Fruit fly (Drosophila melanogaster): ENCODE results near the gene CG42788.

Gene CG42788

DNA sequence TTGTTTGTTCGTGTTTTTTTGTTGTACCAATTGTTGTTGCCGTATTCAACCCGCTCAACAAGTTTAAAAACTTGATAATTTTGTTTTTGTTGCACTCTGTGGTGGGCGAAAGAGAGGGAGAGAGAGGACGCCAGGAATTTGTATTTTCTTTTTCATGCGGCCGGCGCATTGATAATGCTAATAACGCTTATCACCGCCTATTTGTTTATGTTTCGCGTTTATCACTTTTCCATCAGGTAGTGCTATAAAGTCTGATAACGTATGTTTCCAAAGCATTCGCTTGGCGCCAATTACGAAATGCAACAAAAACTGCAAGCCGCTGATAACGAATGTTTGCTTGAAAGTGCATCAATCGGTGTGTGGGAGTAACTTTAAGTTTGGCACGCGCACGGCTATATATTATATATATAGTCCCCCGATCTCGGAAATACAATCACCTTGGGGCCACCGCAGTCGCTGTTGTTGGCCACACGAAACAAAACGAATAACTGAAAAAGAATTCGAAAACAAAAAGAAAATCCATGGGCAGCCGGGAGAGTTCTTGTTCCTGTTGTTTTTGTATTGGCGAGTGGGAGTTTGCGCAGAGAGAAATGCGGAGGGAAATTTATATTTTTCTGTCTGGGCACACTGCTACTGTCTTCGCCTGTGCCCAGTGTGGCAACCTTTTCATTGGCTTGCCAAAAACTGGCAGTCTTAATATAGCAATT is 15.5 kb upstream of the CG42788 start, which contains the start of gene Glys:
Glys (minus strand) TSS at position 494 of the 707 bp plus-strand sequence.
- TF ChIP-seq CG14710 (tag; optimal IDR thresholded peaks at IDR 0.05) (peak; percentile 34), CG4730 (GFP tag; IDR thresholded peaks at IDR 0.05) (no peak), CG34376 (GFP tag; optimal IDR thresholded peaks at IDR 0.05) (peak; percentile 32), trem (tag; optimal IDR thresholded peaks at IDR 0.05) (peak; percentile 28), CG11093 (GFP tag; IDR thresholded peaks at IDR 0.05) (no peak), CG1602 (GFP tag; optimal IDR thresholded peaks at IDR 0.05) (no peak), Neu2 (GFP tag; optimal IDR thresholded peaks at IDR 0.05; ENCODE audit: borderline replicate concordance) (no peak), HLH4C (GFP tag; IDR thresholded peaks at IDR 0.05; ENCODE audit: partially characterized antibody) (peak; percentile 40; the same call in 1 of the 3 replicates), exex (tag; optimal IDR thresholded peaks at IDR 0.05) (peak; percentile 67), Scr (GFP tag; IDR thresholded peaks at IDR 0.05; ENCODE audit: partially characterized antibody) (0 out of 2 replicates have a peak, but pooled peaks have one; percentile 39), unpg (GFP tag; optimal IDR thresholded peaks at IDR 0.05) (no peak), Dip3 (GFP tag; optimal IDR thresholded peaks at IDR 0.05) (peak; percentile 12), CG16863 (GFP tag; optimal IDR thresholded peaks at IDR 0.05) (no peak), Hand (GFP tag; optimal IDR thresholded peaks at IDR 0.05) (peak; percentile 20), ftz-f1 (GFP tag; optimal IDR thresholded peaks at IDR 0.05) (peak; percentile 50), CG9797 (GFP tag; optimal IDR thresholded peaks at IDR 0.05) (peak; percentile 81), twi (tag; optimal IDR thresholded peaks at IDR 0.05) (no peak), ato (GFP tag; IDR thresholded peaks at IDR 0.05; ENCODE audit: partially characterized antibody) (0 out of 2 replicates have a peak, but pooled peaks have one; percentile 23), chinmo (GFP tag; IDR thresholded peaks at IDR 0.05; ENCODE audit: partially characterized antibody) (0 out of 4 replicates have a peak, but pooled peaks have one; percentile 65), CG14860 (GFP tag; IDR thresholded peaks at IDR 0.05; ENCODE audit: partially characterized antibody) (0 out of 3 replicates have a peak, but pooled peaks have one; percentile 40), Deaf1 (tag; optimal IDR thresholded peaks at IDR 0.05) (peak; percentile 55), grn (GFP tag; optimal IDR thresholded peaks at IDR 0.05) (peak; percentile 92), cwo (GFP tag; optimal IDR thresholded peaks at IDR 0.05) (peak; percentile 2), nom (GFP tag; optimal IDR thresholded peaks at IDR 0.05) (peak; percentile 73), CG13296 (GFP tag; optimal IDR thresholded peaks at IDR 0.05) (peak; percentile 11), Adf1 (GFP tag; IDR thresholded peaks at IDR 0.05) (no peak), E2f1 (GFP tag; IDR thresholded peaks at IDR 0.05) (no peak), pan (optimal IDR thresholded peaks at IDR 0.05) (no peak), pan (GFP tag; optimal IDR thresholded peaks at IDR 0.05 in 1 of 2, IDR thresholded peaks at IDR 0.05 in 1 of 2) (no peak), Doc3 (GFP tag; IDR thresholded peaks at IDR 0.05; ENCODE audit: partially characterized antibody) (no peak), CG10654 (GFP tag; optimal IDR thresholded peaks at IDR 0.05) (no peak), CG32532 (GFP tag; IDR thresholded peaks at IDR 0.05) (peak; percentile 40; the same call in 1 of the 2 replicates), CG13287 (GFP tag; IDR thresholded peaks at IDR 0.05; ENCODE audit: partially characterized antibody) (peak; percentile 27; the same call in 1 of the 2 replicates), CG33557 (GFP tag; optimal IDR thresholded peaks at IDR 0.05) (no peak), bbx (GFP tag; IDR thresholded peaks at IDR 0.05; ENCODE audit: partially characterized antibody) (0 out of 2 replicates have a peak, but pooled peaks have one; percentile 22), Fer1 (GFP tag; optimal IDR thresholded peaks at IDR 0.05) (peak; percentile 24), rib (GFP tag; IDR thresholded peaks at IDR 0.05) (peak; percentile 48; the same call in 1 of the 2 replicates), sd (tag; optimal IDR thresholded peaks at IDR 0.05) (peak; percentile 98), Bgb (GFP tag; IDR thresholded peaks at IDR 0.05; ENCODE audit: partially characterized antibody) (peak; percentile 28; the same call in 1 of the 2 replicates), CG17361 (GFP tag; IDR thresholded peaks at IDR 0.05) (0 out of 3 replicates have a peak, but pooled peaks have one; percentile 26), CG18599 (GFP tag; optimal IDR thresholded peaks at IDR 0.05) (peak; percentile 60), Trl (optimal IDR thresholded peaks at IDR 0.05) (peak; percentile 49 to 55), Trl (GFP tag; optimal IDR thresholded peaks at IDR 0.05) (peak; percentile 42), CG3281 (GFP tag; optimal IDR thresholded peaks at IDR 0.05) (peak; percentile 20), CG7556 (GFP tag; optimal IDR thresholded peaks at IDR 0.05) (no peak), row (GFP tag; IDR thresholded peaks at IDR 0.05) (0 out of 3 replicates have a peak, but pooled peaks have one; percentile 29), BEAF-32 (GFP tag; optimal IDR thresholded peaks at IDR 0.05) (peak; percentile 41)
